Worm (Caenorhabditis elegans) whole organism, L4/young adult: ENCODE data around the gene Y37D8A.2.

ENCODE experiments used
- W03F9.2 ChIP-seq: fragments of 150-350 bp; optimal IDR thresholded peaks from 2 replicates; lab custom pipeline; 2014; ENCODE audit warnings: missing biosample characterization, missing genetic modification characterization
- dao-5 ChIP-seq: sonication (generic microtip); optimal IDR thresholded peaks from 2 replicates; lab custom pipeline; 2016; ENCODE audit warnings: missing genotype, missing genetic modification characterization, moderate library complexity, missing compliant biosample characterization
- him-1 ChIP-seq: sonication (generic microtip); optimal IDR thresholded peaks from 2 replicates; lab custom pipeline; 2016; ENCODE audit warnings: missing genotype, missing genetic modification reagents, missing genetic modification characterization, missing compliant biosample characterization

- TF ChIP-seq W03F9.2 (tag; lab: Kevin White, UChicago) (no peak), dao-5 (tag; lab: Kevin White, UChicago) (no peak), him-1 (tag; lab: Kevin White, UChicago) (no peak)
These were observed 40.1 kb downstream of the Y37D8A.2 start for ce11 chrIII:12860119-12860518.
